Worm (Caenorhabditis elegans) whole organism, L4 larva: ENCODE data around the gene Y102A11A.3.

ENCODE experiments used
- aha-1 ChIP-seq: fragments of 150-350 bp; peaks from one replicate; lab custom pipeline; 2014; ENCODE audit warnings: missing biosample characterization, missing genetic modification characterization
- ama-1 ChIP-seq: fragments of 150-350 bp; optimal IDR thresholded peaks from 2 replicates; lab custom pipeline; 2014; ENCODE audit warnings: inconsistent platforms, mixed read lengths
- ces-1 ChIP-seq: fragments of 150-350 bp; sonication (generic microtip); optimal IDR thresholded peaks from 4 replicates; lab custom pipeline; 2014; ENCODE audit warnings: missing biosample characterization, missing genetic modification reagents, missing genetic modification characterization
- daf-16 ChIP-seq, 3 experiments: sonication (generic microtip); optimal IDR thresholded peaks; 2 replicates each; lab custom pipeline; 2016 to 2017; ENCODE audit warnings: missing genetic modification characterization in 3 of 3, missing genetic modification reagents in 3 of 3, mild to moderate bottlenecking in 2 of 3, missing compliant biosample characterization in 2 of 3, missing biosample characterization in 1 of 3, moderate library complexity in 1 of 3
- dmd-9 ChIP-seq: fragments of 200-800 bp; sonication (Bioruptor generic); IDR thresholded peaks from 2 replicates; pipeline ENCODE4 v1.3.6; 2022; ENCODE audit warnings: missing genetic modification reagents, missing genetic modification characterization, missing compliant biosample characterization
- lin-15B ChIP-seq: fragments of 150-350 bp; sonication (generic microtip); optimal IDR thresholded peaks from 3 replicates; lab custom pipeline; 2014; ENCODE audit warnings: missing biosample characterization, missing genetic modification characterization
- nhr-102 ChIP-seq: sonication (generic microtip); optimal IDR thresholded peaks from 2 replicates; lab custom pipeline; 2016; ENCODE audit warnings: mild to moderate bottlenecking, missing genetic modification characterization, moderate library complexity, missing compliant biosample characterization
- pha-4 ChIP-seq, 2 experiments: fragments of 150-350 bp in 1 of 2; fragments of 200-800 bp in 1 of 2; sonication (Bioruptor generic) in 1 of 2; IDR thresholded peaks in 1 of 2; optimal IDR thresholded peaks in 1 of 2; 2 replicates each; pipeline versions ENCODE4 v1.3.6 to Lab custom; 2014 to 2022; ENCODE audit warnings: missing genetic modification characterization in 2 of 2, missing genetic modification reagents in 2 of 2, missing biosample characterization in 1 of 2, missing compliant biosample characterization in 1 of 2
- unc-130 ChIP-seq: sonication (generic microtip); optimal IDR thresholded peaks from 2 replicates; lab custom pipeline; 2016; ENCODE audit warnings: missing genetic modification reagents, missing genetic modification characterization, missing compliant biosample characterization
- ztf-7 ChIP-seq: fragments of 150-350 bp; optimal IDR thresholded peaks from 2 replicates; lab custom pipeline; 2014; ENCODE audit warnings: missing biosample characterization, missing genetic modification characterization

DNA sequence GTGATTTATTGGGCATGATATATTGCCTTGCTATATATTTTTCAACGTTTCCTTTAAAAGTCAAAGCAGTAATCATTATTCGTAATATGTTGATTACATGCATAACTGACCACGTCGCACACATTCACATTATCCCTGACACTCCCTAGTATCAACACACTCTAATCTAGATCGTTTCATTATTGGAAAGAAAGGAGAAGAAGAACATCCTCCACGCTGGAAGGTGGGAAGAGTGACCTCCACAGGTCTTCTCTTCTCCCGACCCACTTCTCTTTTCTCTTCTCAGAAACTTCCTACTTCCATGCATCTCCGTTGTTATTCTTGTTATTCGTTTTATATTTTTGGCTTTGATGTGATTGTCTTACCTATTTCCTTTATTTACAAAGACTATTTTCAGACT lies 55.1 kb downstream of the Y102A11A.3 start, which contains the start of gene txdc-12.2:
- TF ChIP-seq nhr-102 = no peak
- TF ChIP-seq daf-16 (GFP tag; optimal IDR thresholded peaks at IDR 0.05; lab: Kevin White, UChicago) = no peak
- no peak for TF ChIP-seq daf-16 (tag; optimal IDR thresholded peaks at IDR 0.05; lab: Kevin White, UChicago)
- TF ChIP-seq dmd-9 (GFP tag; lab: Robert Waterston, UW) = no peak
- TF ChIP-seq lin-15B (tag; lab: Kevin White, UChicago) = no peak
- TF ChIP-seq unc-130 (GFP tag; lab: Kevin White, UChicago) = no peak
- no peak for TF ChIP-seq pha-4 (GFP tag; IDR thresholded peaks at IDR 0.05; lab: Robert Waterston, UW)
- TF ChIP-seq pha-4 (tag; optimal IDR thresholded peaks at IDR 0.05; lab: Kevin White, UChicago) = no peak
- TF ChIP-seq ztf-7 (tag; lab: Kevin White, UChicago) = no peak
- no peak for TF ChIP-seq aha-1 (tag; lab: Kevin White, UChicago)
- TF ChIP-seq ces-1 = no peak
- no peak for TF ChIP-seq ama-1 (lab: Kevin White, UChicago)
